Fruit fly (Drosophila melanogaster): ENCODE measurements around the gene sdt.

DNA sequence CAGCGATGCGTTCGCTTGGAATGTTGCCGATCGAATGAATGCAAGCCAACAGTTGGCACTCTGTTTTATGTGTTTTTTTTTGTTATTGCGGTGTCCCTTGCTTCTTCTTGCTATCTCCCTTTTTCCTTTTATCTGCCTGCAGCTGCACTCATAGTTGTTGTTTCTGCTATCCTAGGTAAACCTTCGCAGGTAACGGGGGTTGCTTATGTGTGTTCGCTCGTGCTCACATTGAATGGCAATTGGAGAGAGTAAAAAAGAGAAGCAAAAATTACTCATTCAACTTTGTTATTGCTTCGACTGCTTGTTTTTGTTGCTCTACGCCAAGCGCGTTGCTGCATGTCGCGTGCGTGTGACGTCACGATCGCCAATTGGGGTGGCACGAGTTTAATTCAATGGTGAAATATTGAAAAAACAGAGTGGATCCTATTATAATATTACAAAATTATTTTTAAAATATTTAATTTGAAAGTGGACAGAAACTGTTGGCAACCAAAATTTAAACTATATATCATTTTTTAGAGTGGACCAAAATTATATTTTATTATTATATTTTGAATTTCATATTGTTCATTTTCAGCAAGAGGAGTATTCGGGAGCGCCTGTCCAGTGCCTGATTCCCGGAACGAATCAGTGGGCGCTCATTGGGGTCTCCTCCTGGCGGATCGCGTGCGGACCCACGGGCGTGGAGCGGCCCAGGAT lies 93.2 kb downstream of the sdt start, which contains the start of gene Corp:
- peak; percentile 72 for TF ChIP-seq net (GFP tag; optimal IDR thresholded peaks at IDR 0.05)
- no peak for TF ChIP-seq CG7368 (GFP tag; optimal IDR thresholded peaks at IDR 0.05)
- peak in 1 of 2 experiments; percentile 63 for TF ChIP-seq salr (GFP tag; optimal IDR thresholded peaks at IDR 0.05)
